Worm (Caenorhabditis elegans) whole organism, L3 larva: ENCODE results near the gene srj-49.

Experiments used
- R02D3.7 ChIP-seq: fragments of 150-350 bp; optimal IDR thresholded peaks from 2 replicates; lab custom pipeline; 2014; ENCODE audit warnings: missing biosample characterization, missing genetic modification characterization
- elt-3 ChIP-seq, 3 experiments: fragments of 150-350 bp in 1 of 3; sonication (generic microtip) in 2 of 3; optimal IDR thresholded peaks; 2 replicates in 2 of 3; 4 replicates in 1 of 3; lab custom pipeline; 2014 to 2017; ENCODE audit warnings: missing biosample characterization in 3 of 3, missing genetic modification characterization in 3 of 3
- pha-4 ChIP-seq: fragments of 150-350 bp; optimal IDR thresholded peaks from 2 replicates; lab custom pipeline; 2014; ENCODE audit warnings: missing biosample characterization, missing genetic modification reagents, missing genetic modification characterization

DNA sequence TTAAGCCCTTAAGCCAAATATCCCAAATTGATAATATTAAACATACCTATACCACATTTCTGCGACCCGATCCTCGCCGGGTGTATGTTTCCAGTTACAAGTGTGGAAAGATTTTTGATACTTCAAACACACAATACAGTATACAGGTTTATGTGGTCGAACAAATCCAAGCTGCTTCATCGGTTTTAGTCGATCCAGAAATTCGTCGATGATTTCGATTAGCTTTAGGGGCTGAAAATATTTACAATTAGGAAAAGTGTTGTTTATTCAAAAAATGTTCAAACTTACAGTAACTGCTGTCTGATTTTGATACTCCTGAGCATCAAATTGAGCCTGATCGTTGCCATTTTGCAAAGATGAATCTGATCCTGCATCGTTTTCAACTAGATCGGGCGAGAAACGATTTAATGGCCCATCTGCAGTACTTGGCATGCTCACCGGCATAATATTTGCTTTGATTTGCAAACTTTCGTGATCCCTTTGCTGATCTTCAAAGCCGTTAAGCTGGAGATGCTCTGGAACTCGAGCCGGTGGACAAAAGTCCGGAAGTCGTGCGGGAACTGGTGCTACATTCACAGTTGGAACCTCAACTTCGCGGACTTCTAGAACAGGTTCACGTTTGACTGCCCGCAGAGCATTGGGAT is 28.2 kb upstream of the srj-49 start:
- no peak for TF ChIP-seq R02D3.7
- no peak for TF ChIP-seq pha-4 (tag; lab: Kevin White, UChicago)
- no peak for TF ChIP-seq elt-3 (tag; optimal IDR thresholded peaks at IDR 0.05; lab: Kevin White, UChicago)
